Fruit fly (Drosophila melanogaster) whole organism, embryonic: ENCODE measurements around the gene Mdr65.

Experiments
- Aef1 ChIP-seq: fragments of 200-800 bp; sonication (Bioruptor generic); IDR thresholded peaks from 3 replicates; pipeline ENCODE4 v1.3.6; 2022; ENCODE audit warnings: missing biosample characterization, missing genetic modification characterization
- BEAF-32 ChIP-seq: fragments of 200-800 bp; sonication (Bioruptor generic); optimal IDR thresholded peaks from 3 replicates; lab custom pipeline; 2017; ENCODE audit warnings: missing biosample characterization, missing genetic modification characterization, mild to moderate bottlenecking, moderate library complexity, missing genetic modification reagents
- CG12219 ChIP-seq: fragments of 200-800 bp; sonication (Bioruptor generic); optimal IDR thresholded peaks from 3 replicates; lab custom pipeline; 2018; ENCODE audit warnings: missing biosample characterization, mild to moderate bottlenecking, missing genetic modification characterization
- CG12299 ChIP-seq: fragments of 200-800 bp; sonication (Bioruptor generic); optimal IDR thresholded peaks from 2 replicates; lab custom pipeline; 2018; ENCODE audit warnings: missing biosample characterization, mild to moderate bottlenecking, missing genetic modification characterization
- CG12391 ChIP-seq: fragments of 200-800 bp; sonication (Bioruptor generic); optimal IDR thresholded peaks from 3 replicates; lab custom pipeline; 2018; ENCODE audit warnings: missing biosample characterization, mild to moderate bottlenecking, missing genetic modification characterization, moderate library complexity
- CG12659 ChIP-seq: fragments of 200-800 bp; sonication (Bioruptor generic); optimal IDR thresholded peaks from 3 replicates; lab custom pipeline; 2017; ENCODE audit warnings: mild to moderate bottlenecking, missing biosample characterization, missing genetic modification reagents, missing genetic modification characterization
- CG12769 ChIP-seq: fragments of 200-800 bp; sonication (Bioruptor generic); optimal IDR thresholded peaks from 2 replicates; lab custom pipeline; 2019; ENCODE audit warnings: missing biosample characterization, mild to moderate bottlenecking, missing genetic modification characterization, moderate library complexity
- CG13424 ChIP-seq: fragments of 200-800 bp; sonication (Bioruptor generic); optimal IDR thresholded peaks from 2 replicates; lab custom pipeline; 2019; ENCODE audit warnings: missing biosample characterization, mild to moderate bottlenecking, missing genetic modification characterization, moderate library complexity
- CG14050 ChIP-seq: fragments of 200-800 bp; sonication (Bioruptor generic); IDR thresholded peaks from 3 replicates; pipeline ENCODE4 v1.3.6; 2022; ENCODE audit warnings: missing biosample characterization, missing genetic modification characterization
- CG2120 ChIP-seq: fragments of 200-800 bp; sonication (Bioruptor generic); optimal IDR thresholded peaks from 3 replicates; lab custom pipeline; 2016; ENCODE audit warnings: missing biosample characterization, missing genetic modification characterization
- CG2875 ChIP-seq: fragments of 200-800 bp; sonication (Bioruptor generic); optimal IDR thresholded peaks from 2 replicates; lab custom pipeline; 2017; ENCODE audit warnings: missing biosample characterization, mild to moderate bottlenecking, missing genetic modification characterization, missing genetic modification reagents
- CG31224 ChIP-seq: fragments of 200-800 bp; sonication (Bioruptor generic); IDR thresholded peaks from 2 replicates; pipeline ENCODE4 v1.3.6; 2022; ENCODE audit warnings: missing biosample characterization, missing genetic modification characterization
- CG32772 ChIP-seq: fragments of 200-800 bp; sonication (Bioruptor generic); IDR thresholded peaks from 2 replicates; pipeline ENCODE4 v1.3.6; 2022; ENCODE audit warnings: missing biosample characterization, missing genetic modification characterization
- CG5245 ChIP-seq: fragments of 200-800 bp; sonication (Bioruptor generic); optimal IDR thresholded peaks from 3 replicates; lab custom pipeline; 2016; ENCODE audit warnings: missing biosample characterization, missing genetic modification characterization
- CG7372 ChIP-seq: fragments of 200-800 bp; sonication (Bioruptor generic); IDR thresholded peaks from 2 replicates; pipeline ENCODE4 v1.3.6; 2022; ENCODE audit warnings: missing biosample characterization, missing genetic modification characterization
- CG8765 ChIP-seq: fragments of 200-800 bp; sonication (Bioruptor generic); IDR thresholded peaks from 2 replicates; pipeline ENCODE4 v1.3.6; 2022; ENCODE audit warnings: missing biosample characterization, missing genetic modification characterization
- Dll ChIP-seq: fragments of 200-800 bp; sonication (Bioruptor generic); IDR thresholded peaks from 4 replicates; pipeline ENCODE4 v1.3.6; 2022; ENCODE audit warnings: missing biosample characterization, missing genetic modification characterization; ENCODE audit not compliant: partially characterized antibody
- Doc3 ChIP-seq: fragments of 200-800 bp; sonication (Bioruptor generic); IDR thresholded peaks from 3 replicates; pipeline ENCODE4 v1.3.6; 2022; ENCODE audit warnings: missing biosample characterization, missing genetic modification characterization; ENCODE audit not compliant: partially characterized antibody
- Drgx ChIP-seq: fragments of 200-800 bp; sonication (Bioruptor generic); IDR thresholded peaks from 2 replicates; pipeline ENCODE4 v1.3.6; 2022; ENCODE audit warnings: missing biosample characterization, missing genetic modification characterization
- H15 ChIP-seq: fragments of 200-800 bp; sonication (Bioruptor generic); IDR thresholded peaks from 3 replicates; pipeline ENCODE4 v1.3.6; 2022; ENCODE audit warnings: missing biosample characterization, missing genetic modification characterization
- Hmx ChIP-seq: fragments of 200-800 bp; sonication (Bioruptor generic); optimal IDR thresholded peaks from 2 replicates; lab custom pipeline; 2016; ENCODE audit warnings: missing biosample characterization, missing genetic modification characterization
- Lim3 ChIP-seq: fragments of 200-800 bp; sonication (Bioruptor generic); IDR thresholded peaks from 2 replicates; pipeline ENCODE4 v1.3.6; 2022; ENCODE audit warnings: missing biosample characterization, missing genetic modification characterization
- NK7.1 ChIP-seq: fragments of 200-800 bp; sonication (Bioruptor generic); optimal IDR thresholded peaks from 3 replicates; lab custom pipeline; 2016; ENCODE audit warnings: missing biosample characterization, missing genetic modification characterization
- Sin3A ChIP-seq: fragments of >200 bp; optimal IDR thresholded peaks from 2 replicates; lab custom pipeline; 2018
- Sox102F ChIP-seq: fragments of 200-800 bp; sonication (Bioruptor generic); optimal IDR thresholded peaks from 2 replicates; lab custom pipeline; 2018; ENCODE audit warnings: missing biosample characterization, mild to moderate bottlenecking, missing genetic modification characterization, moderate library complexity
- Stat92E ChIP-seq, 3 experiments: fragments of >200 bp in 2 of 3; fragments of 200-800 bp in 1 of 3; sonication (Bioruptor generic) in 1 of 3; optimal IDR thresholded peaks; 2 replicates each; lab custom pipeline; 2017 to 2019; ENCODE audit warnings: missing biosample characterization in 3 of 3, missing genetic modification characterization in 3 of 3, mild to moderate bottlenecking in 1 of 3, moderate library complexity in 1 of 3
- bab2 ChIP-seq: fragments of 200-800 bp; sonication (Bioruptor generic); optimal IDR thresholded peaks from 2 replicates; lab custom pipeline; 2016; ENCODE audit warnings: missing biosample characterization, missing genetic modification characterization
- cad ChIP-seq: fragments of >200 bp; optimal IDR thresholded peaks from 2 replicates; lab custom pipeline; 2017; ENCODE audit warnings: missing biosample characterization, missing genetic modification characterization
- cato ChIP-seq: fragments of 200-800 bp; sonication (Bioruptor generic); optimal IDR thresholded peaks from 2 replicates; lab custom pipeline; 2016; ENCODE audit warnings: missing biosample characterization, missing genetic modification characterization, borderline replicate concordance
- corto ChIP-seq: fragments of 200-800 bp; sonication (Bioruptor generic); optimal IDR thresholded peaks from 2 replicates; lab custom pipeline; 2016; ENCODE audit warnings: missing biosample characterization, mild to moderate bottlenecking, missing genetic modification characterization, moderate library complexity
- croc ChIP-seq: fragments of 200-800 bp; sonication (Bioruptor generic); conservative IDR thresholded peaks from 3 replicates; pipeline ENCODE4 v1.3.6; 2022; ENCODE audit warnings: missing biosample characterization, missing genetic modification characterization
- dimm ChIP-seq: fragments of 200-800 bp; sonication (Bioruptor generic); IDR thresholded peaks from 2 replicates; pipeline ENCODE4 v1.3.6; 2022; ENCODE audit warnings: missing biosample characterization, missing genetic modification characterization
- dm ChIP-seq: fragments of 200-800 bp; sonication (Bioruptor generic); optimal IDR thresholded peaks from 3 replicates; lab custom pipeline; 2016; ENCODE audit warnings: missing biosample characterization, missing genetic modification characterization
- dysf ChIP-seq: fragments of 200-800 bp; sonication (Bioruptor generic); IDR thresholded peaks from 3 replicates; pipeline ENCODE4 v1.3.6; 2022; ENCODE audit warnings: missing biosample characterization, missing genetic modification characterization
- exex ChIP-seq: fragments of 200-800 bp; sonication (Bioruptor generic); optimal IDR thresholded peaks from 4 replicates; lab custom pipeline; 2018; ENCODE audit warnings: missing biosample characterization, mild to moderate bottlenecking, missing genetic modification characterization, moderate library complexity
- her ChIP-seq: fragments of 200-800 bp; sonication (Bioruptor generic); optimal IDR thresholded peaks from 2 replicates; lab custom pipeline; 2016; ENCODE audit warnings: missing biosample characterization, missing genetic modification characterization
- hkb ChIP-seq, 2 experiments: fragments of 200-800 bp in 1 of 2; fragments of >200 bp in 1 of 2; sonication (Bioruptor generic) in 1 of 2; IDR thresholded peaks in 1 of 2; optimal IDR thresholded peaks in 1 of 2; 2 replicates each; pipeline versions ENCODE4 v1.3.6 to Lab custom; 2017 to 2022; ENCODE audit warnings: missing biosample characterization in 1 of 2, missing genetic modification characterization in 1 of 2
- ind ChIP-seq: fragments of 200-800 bp; sonication (Bioruptor generic); optimal IDR thresholded peaks from 3 replicates; lab custom pipeline; 2016; ENCODE audit warnings: missing biosample characterization, missing genetic modification characterization
- kah ChIP-seq: fragments of 200-800 bp; sonication (Bioruptor generic); optimal IDR thresholded peaks from 2 replicates; lab custom pipeline; 2018; ENCODE audit warnings: missing biosample characterization, mild to moderate bottlenecking, missing genetic modification characterization
- lbe ChIP-seq: fragments of 200-800 bp; sonication (Bioruptor generic); optimal IDR thresholded peaks from 2 replicates; lab custom pipeline; 2016; ENCODE audit warnings: missing biosample characterization, mild to moderate bottlenecking, missing genetic modification characterization
- nom ChIP-seq: fragments of 200-800 bp; sonication (Bioruptor generic); optimal IDR thresholded peaks from 2 replicates; lab custom pipeline; 2017; ENCODE audit warnings: missing biosample characterization, missing genetic modification characterization, mild to moderate bottlenecking, moderate library complexity, missing genetic modification reagents
- org-1 ChIP-seq: fragments of 200-800 bp; sonication (Bioruptor generic); optimal IDR thresholded peaks from 2 replicates; lab custom pipeline; 2017; ENCODE audit warnings: missing biosample characterization, missing genetic modification characterization
- pb ChIP-seq: fragments of 200-800 bp; sonication (Bioruptor generic); optimal IDR thresholded peaks from 3 replicates; lab custom pipeline; 2016; ENCODE audit warnings: missing biosample characterization, missing genetic modification characterization
- pros ChIP-seq: fragments of 200-800 bp; sonication (Bioruptor generic); optimal IDR thresholded peaks from 3 replicates; lab custom pipeline; 2019; ENCODE audit warnings: missing biosample characterization, mild to moderate bottlenecking, missing genetic modification characterization, moderate library complexity
- sens-2 ChIP-seq: fragments of 200-800 bp; sonication (Bioruptor generic); IDR thresholded peaks from 2 replicates; pipeline ENCODE4 v1.3.6; 2022; ENCODE audit warnings: missing biosample characterization, missing genetic modification characterization
- slbo ChIP-seq: fragments of 200-800 bp; sonication (Bioruptor generic); IDR thresholded peaks from 2 replicates; pipeline ENCODE4 v1.3.6; 2022; ENCODE audit warnings: missing biosample characterization, missing genetic modification characterization
- sqz ChIP-seq: fragments of 200-800 bp; sonication (Bioruptor generic); optimal IDR thresholded peaks from 3 replicates; lab custom pipeline; 2018; ENCODE audit warnings: missing biosample characterization, mild to moderate bottlenecking, missing genetic modification characterization
- tgo ChIP-seq: fragments of 200-800 bp; sonication (Bioruptor generic); IDR thresholded peaks from 3 replicates; pipeline ENCODE4 v1.3.6; 2022; ENCODE audit warnings: missing biosample characterization, missing genetic modification characterization
- unc-4 ChIP-seq: fragments of 200-800 bp; sonication (Bioruptor generic); IDR thresholded peaks from 2 replicates; pipeline ENCODE4 v1.3.6; 2022; ENCODE audit warnings: missing biosample characterization, missing genetic modification characterization; ENCODE audit not compliant: partially characterized antibody
- unpg ChIP-seq: fragments of 200-800 bp; sonication (Bioruptor generic); optimal IDR thresholded peaks from 3 replicates; lab custom pipeline; 2018; ENCODE audit warnings: missing biosample characterization, mild to moderate bottlenecking, missing genetic modification characterization, moderate library complexity

Mdr65 gene

DNA sequence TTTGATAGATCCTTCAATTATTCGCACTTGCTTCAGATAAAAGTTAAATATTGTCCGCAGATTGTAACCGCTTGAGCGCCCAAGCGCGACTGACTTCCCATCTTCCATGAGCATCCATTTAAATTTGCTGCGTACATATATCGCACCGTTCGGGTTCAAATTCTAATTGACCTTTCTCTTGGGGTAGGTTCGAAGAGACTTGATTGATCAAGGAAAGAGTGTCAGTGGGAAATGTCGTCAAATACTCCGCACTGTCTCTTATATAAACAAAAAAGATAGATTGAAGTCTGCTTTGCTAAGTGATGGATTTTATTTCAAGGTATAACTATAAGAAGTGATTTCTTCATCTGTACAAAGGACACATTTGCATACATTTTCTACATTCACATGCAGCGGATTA, at the start of gene Mdr65:
Gene Mdr65, minus strand, starts transcription at position 101 of the 400 bp plus-strand sequence.
- TF ChIP-seq CG14050 = no peak
- TF ChIP-seq, all 482 proteins: peak for 0

DNA sequence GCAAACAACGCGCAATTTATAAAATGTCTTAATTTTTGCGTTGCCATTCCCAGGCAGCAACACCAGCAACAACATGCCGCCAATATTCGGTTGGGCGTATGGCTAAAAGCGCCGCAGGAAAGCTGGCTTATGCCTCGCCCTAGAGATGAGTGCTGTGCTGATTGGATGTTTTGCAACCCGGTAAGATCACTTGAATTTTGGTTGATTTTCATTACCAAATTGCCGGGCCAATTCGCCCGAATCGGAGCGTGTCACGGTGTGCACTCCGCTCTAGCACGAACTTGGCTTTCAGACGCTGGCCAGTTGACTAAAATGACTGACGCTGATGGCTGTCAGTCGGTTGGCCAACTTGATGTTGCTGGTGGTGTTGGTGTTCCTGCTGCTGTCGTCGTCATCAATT, 39.9 kb upstream of the Mdr65 start:
- no peak for TF ChIP-seq CG7372 (GFP tag; lab: Robert Waterston, UW)
- TF ChIP-seq CG31224 (GFP tag; lab: Robert Waterston, UW) = no peak
- TF ChIP-seq BEAF-32 (GFP tag; lab: Kevin White, UChicago) = peak; percentile 3
- TF ChIP-seq Dll (GFP tag; lab: Robert Waterston, UW) = 0 out of 4 replicates have a peak, but pooled peaks have one; percentile 28
- no peak for TF ChIP-seq CG12299 (tag; lab: Kevin White, UChicago)
- no peak for TF ChIP-seq kah (GFP tag; lab: Kevin White, UChicago)
- no peak for TF ChIP-seq sens-2
- no peak for TF ChIP-seq CG12769 (tag; lab: Kevin White, UChicago)
- TF ChIP-seq exex (tag; lab: Kevin White, UChicago) = no peak
- no peak for TF ChIP-seq unc-4 (GFP tag; lab: Robert Waterston, UW)
- TF ChIP-seq org-1 (GFP tag; lab: Kevin White, UChicago) = no peak
- peak; percentile 55 for TF ChIP-seq nom
- TF ChIP-seq pros (GFP tag; lab: Kevin White, UChicago) = no peak
- TF ChIP-seq H15 (GFP tag; lab: Robert Waterston, UW) = peak; percentile 12; the same call in 1 of the 3 replicates
- TF ChIP-seq dysf (GFP tag; lab: Robert Waterston, UW) = no peak
- TF ChIP-seq pb (GFP tag; lab: Kevin White, UChicago) = no peak
- no peak for TF ChIP-seq dimm (GFP tag; lab: Robert Waterston, UW)
- TF ChIP-seq CG32772 = no peak
- TF ChIP-seq sqz (GFP tag; lab: Kevin White, UChicago) = no peak
- no peak for TF ChIP-seq hkb (optimal IDR thresholded peaks at IDR 0.05; lab: Kevin White, UChicago)
- TF ChIP-seq hkb (GFP tag; IDR thresholded peaks at IDR 0.05; lab: Robert Waterston, UW) = no peak
- no peak for TF ChIP-seq CG12219 (GFP tag; lab: Kevin White, UChicago)
- no peak for TF ChIP-seq Sin3A (lab: Kevin White, UChicago)
- TF ChIP-seq lbe (GFP tag; lab: Kevin White, UChicago) = peak; percentile 37
- no peak for TF ChIP-seq CG13424 (tag; lab: Kevin White, UChicago)
- no peak for TF ChIP-seq Lim3 (GFP tag; lab: Robert Waterston, UW)
- TF ChIP-seq CG8765 (GFP tag; lab: Robert Waterston, UW) = no peak
- TF ChIP-seq Aef1 = no peak
- no peak for TF ChIP-seq dm
- no peak for TF ChIP-seq CG2875 (GFP tag; lab: Kevin White, UChicago)
- no peak for TF ChIP-seq unpg (GFP tag; lab: Kevin White, UChicago)
- TF ChIP-seq cato (GFP tag; lab: Kevin White, UChicago) = no peak
- TF ChIP-seq croc (GFP tag; lab: Robert Waterston, UW) = no peak
- peak; percentile 20 for TF ChIP-seq corto (GFP tag; lab: Kevin White, UChicago)
- no peak for TF ChIP-seq ind (GFP tag; lab: Kevin White, UChicago)
- no peak for TF ChIP-seq NK7.1
- TF ChIP-seq Sox102F (GFP tag; lab: Kevin White, UChicago) = no peak
- TF ChIP-seq Drgx (GFP tag; lab: Robert Waterston, UW) = peak; percentile 67
- TF ChIP-seq, all 482 proteins: peak for 7

DNA sequence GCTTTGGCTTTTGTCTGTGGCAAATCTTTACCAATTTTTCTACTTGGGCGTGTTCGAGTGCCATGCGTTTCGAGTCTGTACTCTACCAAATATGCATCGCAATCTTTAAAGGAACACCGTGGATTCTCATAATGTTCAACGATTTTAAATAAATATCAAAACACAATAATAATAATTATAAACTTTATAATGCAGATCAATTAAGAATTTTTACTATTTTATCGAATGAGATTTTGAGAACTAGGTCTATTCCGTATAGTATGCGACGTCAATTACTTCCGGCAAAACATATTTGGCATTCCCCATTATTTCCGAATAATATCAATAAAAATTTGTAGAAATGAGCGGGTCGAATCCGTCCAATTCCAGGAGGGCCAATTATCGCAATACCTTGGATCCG, 29.9 kb upstream of the Mdr65 start, which contains the start of gene CG43168:
Gene CG43168, plus strand, starts transcription at position 301 of the 400 bp plus-strand sequence.
- TF ChIP-seq bab2 (GFP tag; lab: Kevin White, UChicago) = no peak
- no peak for TF ChIP-seq exex (tag; lab: Kevin White, UChicago)
- no peak for TF ChIP-seq CG12659
- no peak for TF ChIP-seq CG2120 (GFP tag; lab: Kevin White, UChicago)
- TF ChIP-seq tgo (GFP tag; lab: Robert Waterston, UW) = no peak
- TF ChIP-seq Hmx = no peak
- TF ChIP-seq her = no peak
- TF ChIP-seq CG12391 (tag; lab: Kevin White, UChicago) = no peak
- no peak for TF ChIP-seq Doc3 (GFP tag; lab: Robert Waterston, UW)
- TF ChIP-seq Stat92E (GFP tag; optimal IDR thresholded peaks at IDR 0.05; lab: Kevin White, UChicago) = no peak
- no peak for TF ChIP-seq cad (GFP tag; lab: Kevin White, UChicago)
- TF ChIP-seq CG5245 (GFP tag; lab: Kevin White, UChicago) = no peak
- TF ChIP-seq slbo (GFP tag; lab: Robert Waterston, UW) = no peak
- no peak for TF ChIP-seq ind (GFP tag; lab: Kevin White, UChicago)
